Worm (Caenorhabditis elegans) whole organism, L2 larva: Measurements from ENCODE around the gene spp-31.

ENCODE experiments used
- C34F6.9 ChIP-seq: fragments of 150-350 bp; optimal IDR thresholded peaks from 2 replicates; lab custom pipeline; 2014; ENCODE audit warnings: missing biosample characterization, missing genetic modification characterization
- F13H6.1 ChIP-seq: sonication (generic microtip); optimal IDR thresholded peaks from 2 replicates; lab custom pipeline; 2016; ENCODE audit warnings: missing genetic modification characterization, missing compliant biosample characterization
- Y55F3AM.14 ChIP-seq: fragments of 200-800 bp; sonication (Bioruptor generic); optimal IDR thresholded peaks from 2 replicates; lab custom pipeline; 2018; ENCODE audit warnings: mild to moderate bottlenecking, missing genetic modification characterization, missing compliant biosample characterization
- ZK546.5 ChIP-seq: sonication (generic microtip); optimal IDR thresholded peaks from 2 replicates; lab custom pipeline; 2017; ENCODE audit warnings: missing biosample characterization, missing genetic modification characterization
- alr-1 ChIP-seq: fragments of 150-350 bp; optimal IDR thresholded peaks from 2 replicates; lab custom pipeline; 2014; ENCODE audit warnings: missing biosample characterization, missing genetic modification characterization
- aly-2 ChIP-seq: fragments of 150-350 bp; optimal IDR thresholded peaks from 2 replicates; lab custom pipeline; 2014; ENCODE audit warnings: missing biosample characterization, missing genetic modification characterization
- ama-1 ChIP-seq: fragments of 150-350 bp; optimal IDR thresholded peaks from 2 replicates; lab custom pipeline; 2018; ENCODE audit warnings: inconsistent platforms
- ceh-16 ChIP-seq: fragments of 150-350 bp; optimal IDR thresholded peaks from 2 replicates; lab custom pipeline; 2014; ENCODE audit warnings: missing biosample characterization, missing genetic modification characterization
- crh-2 ChIP-seq: sonication (generic microtip); optimal IDR thresholded peaks from 2 replicates; lab custom pipeline; 2017; ENCODE audit warnings: missing biosample characterization, missing genetic modification characterization
- dmd-4 ChIP-seq: sonication (generic microtip); optimal IDR thresholded peaks from 2 replicates; lab custom pipeline; 2017; ENCODE audit warnings: missing biosample characterization, missing genetic modification characterization
- egl-27 ChIP-seq: sonication (generic microtip); optimal IDR thresholded peaks from 3 replicates; lab custom pipeline; 2017; ENCODE audit warnings: missing biosample characterization, missing genetic modification reagents, missing genetic modification characterization
- elt-1 ChIP-seq: fragments of 150-350 bp; optimal IDR thresholded peaks from 2 replicates; lab custom pipeline; 2014; ENCODE audit warnings: missing biosample characterization, missing genetic modification characterization
- elt-3 ChIP-seq: sonication (generic microtip); optimal IDR thresholded peaks from 2 replicates; lab custom pipeline; 2017; ENCODE audit warnings: missing biosample characterization, missing genetic modification characterization
- fos-1 ChIP-seq: fragments of 150-350 bp; optimal IDR thresholded peaks from 2 replicates; lab custom pipeline; 2014; ENCODE audit warnings: missing biosample characterization, missing genetic modification characterization
- gmeb-1 ChIP-seq: fragments of 150-350 bp; optimal IDR thresholded peaks from 2 replicates; lab custom pipeline; 2014; ENCODE audit warnings: missing biosample characterization, missing genetic modification characterization
- lin-13 ChIP-seq: fragments of 150-350 bp; optimal IDR thresholded peaks from 2 replicates; lab custom pipeline; 2014; ENCODE audit warnings: missing biosample characterization, missing genetic modification reagents, missing genetic modification characterization
- lsy-2 ChIP-seq, 2 experiments: fragments of 150-350 bp in 1 of 2; sonication (generic microtip) in 1 of 2; optimal IDR thresholded peaks; 2 replicates each; lab custom pipeline; 2014 to 2017; ENCODE audit warnings: missing biosample characterization in 2 of 2, missing genetic modification characterization in 2 of 2
- mab-5 ChIP-seq: fragments of 150-350 bp; optimal IDR thresholded peaks from 2 replicates; lab custom pipeline; 2014; ENCODE audit warnings: missing biosample characterization, missing genetic modification characterization
- mbf-1 ChIP-seq: sonication (generic microtip); optimal IDR thresholded peaks from 2 replicates; lab custom pipeline; 2017; ENCODE audit warnings: missing biosample characterization, missing genetic modification characterization
- mdl-1 ChIP-seq, 2 experiments: fragments of 150-350 bp in 1 of 2; sonication (generic microtip) in 1 of 2; optimal IDR thresholded peaks; 2 replicates each; lab custom pipeline; 2017; ENCODE audit warnings: missing biosample characterization in 2 of 2, missing genetic modification characterization in 2 of 2
- nhr-10 ChIP-seq: sonication (generic microtip); optimal IDR thresholded peaks from 2 replicates; lab custom pipeline; 2017; ENCODE audit warnings: missing biosample characterization, missing genetic modification characterization
- nhr-11 ChIP-seq: fragments of 150-350 bp; optimal IDR thresholded peaks from 2 replicates; lab custom pipeline; 2014; ENCODE audit warnings: missing biosample characterization, missing genetic modification characterization
- nhr-12 ChIP-seq: fragments of 150-350 bp; optimal IDR thresholded peaks from 2 replicates; lab custom pipeline; 2014; ENCODE audit warnings: missing biosample characterization, missing genetic modification characterization
- nhr-129 ChIP-seq: fragments of 150-350 bp; optimal IDR thresholded peaks from 2 replicates; lab custom pipeline; 2014; ENCODE audit warnings: missing biosample characterization, missing genetic modification characterization
- nhr-21 ChIP-seq: fragments of 150-350 bp; optimal IDR thresholded peaks from 2 replicates; lab custom pipeline; 2014; ENCODE audit warnings: missing biosample characterization, missing genetic modification characterization
- nhr-23 ChIP-seq: fragments of 150-350 bp; optimal IDR thresholded peaks from 2 replicates; lab custom pipeline; 2014; ENCODE audit warnings: missing biosample characterization, missing genetic modification reagents, missing genetic modification characterization
- nhr-237 ChIP-seq: fragments of 150-350 bp; optimal IDR thresholded peaks from 2 replicates; lab custom pipeline; 2014; ENCODE audit warnings: missing biosample characterization, missing genetic modification characterization
- nhr-25 ChIP-seq: fragments of 150-350 bp; sonication (generic microtip); optimal IDR thresholded peaks from 3 replicates; lab custom pipeline; 2014; ENCODE audit warnings: missing biosample characterization, missing genetic modification characterization
- nhr-6 ChIP-seq: fragments of 150-350 bp; optimal IDR thresholded peaks from 2 replicates; lab custom pipeline; 2014; ENCODE audit warnings: missing biosample characterization, missing genetic modification characterization
- nhr-77 ChIP-seq: fragments of 150-350 bp; optimal IDR thresholded peaks from 2 replicates; lab custom pipeline; 2014; ENCODE audit warnings: missing biosample characterization, missing genetic modification characterization
- peb-1 ChIP-seq: fragments of 150-350 bp; optimal IDR thresholded peaks from 2 replicates; lab custom pipeline; 2014; ENCODE audit warnings: missing biosample characterization, missing genetic modification characterization
- sem-4 ChIP-seq: fragments of 150-350 bp; optimal IDR thresholded peaks from 2 replicates; lab custom pipeline; 2014; ENCODE audit warnings: missing biosample characterization, missing genetic modification reagents, missing genetic modification characterization
- sma-3 ChIP-seq: sonication (generic microtip); optimal IDR thresholded peaks from 2 replicates; lab custom pipeline; 2016; ENCODE audit warnings: missing genetic modification reagents, missing genetic modification characterization, missing compliant biosample characterization
- sma-9 ChIP-seq, 2 experiments: fragments of 150-350 bp in 1 of 2; sonication (generic microtip) in 1 of 2; optimal IDR thresholded peaks; 2 replicates each; lab custom pipeline; 2014 to 2016; ENCODE audit warnings: missing genetic modification characterization in 2 of 2, mild to moderate bottlenecking in 1 of 2, missing biosample characterization in 1 of 2, missing compliant biosample characterization in 1 of 2, missing genetic modification reagents in 1 of 2, moderate library complexity in 1 of 2
- unc-39 ChIP-seq: fragments of 150-350 bp; optimal IDR thresholded peaks from 2 replicates; lab custom pipeline; 2014; ENCODE audit warnings: missing biosample characterization, missing genetic modification characterization
- unc-55 ChIP-seq: fragments of 150-350 bp; sonication (generic microtip); optimal IDR thresholded peaks from 3 replicates; lab custom pipeline; 2014; ENCODE audit warnings: missing biosample characterization, missing genetic modification reagents, missing genetic modification characterization
- unc-62 ChIP-seq: fragments of 150-350 bp; optimal IDR thresholded peaks from 2 replicates; lab custom pipeline; 2014; ENCODE audit warnings: missing biosample characterization, missing genetic modification reagents, missing genetic modification characterization
- zag-1 ChIP-seq: fragments of 150-350 bp; optimal IDR thresholded peaks from 2 replicates; lab custom pipeline; 2014; ENCODE audit warnings: missing biosample characterization, missing genetic modification characterization
- ztf-11 ChIP-seq: sonication (generic microtip); optimal IDR thresholded peaks from 2 replicates; lab custom pipeline; 2017; ENCODE audit warnings: missing biosample characterization, missing genetic modification characterization
- ztf-4 ChIP-seq: fragments of 150-350 bp; optimal IDR thresholded peaks from 2 replicates; lab custom pipeline; 2014; ENCODE audit warnings: missing biosample characterization, missing genetic modification characterization

The spp-31 gene

ce11 chrIV:1430261-1430660 lies 23.9 kb downstream of the spp-31 start, which contains the start of gene Y77E11A.23:
TSS of gene Y77E11A.23 (minus strand) at chrIV:1430367.
- TF ChIP-seq sma-3 (GFP tag; lab: Kevin White, UChicago) = no peak
- TF ChIP-seq elt-3 = no peak
- TF ChIP-seq gmeb-1 = no peak
- TF ChIP-seq egl-27 (tag; lab: Kevin White, UChicago) = no peak
- no peak for TF ChIP-seq ceh-16 (tag; lab: Kevin White, UChicago)
- TF ChIP-seq lsy-2 (tag; optimal IDR thresholded peaks at IDR 0.05; lab: Kevin White, UChicago) = no peak
- TF ChIP-seq ztf-11 (tag; lab: Kevin White, UChicago) = no peak
- no peak for TF ChIP-seq nhr-12 (tag; lab: Kevin White, UChicago)
- TF ChIP-seq aly-2 (tag; lab: Kevin White, UChicago) = no peak
- TF ChIP-seq unc-55 = no peak
- no peak for TF ChIP-seq alr-1

- TF ChIP-seq C34F6.9 (tag; lab: Kevin White, UChicago) (no peak), ama-1 (lab: Kevin White, UChicago) (no peak), elt-3 (no peak), ZK546.5 (no peak)
These were observed 27.6 kb downstream of the spp-31 start for ce11 chrIV:1433978-1434377.

ce11 chrIV:1434554-1435089 lies 28.3 kb downstream of the spp-31 start, which contains the start of gene clp-6:
TSS of gene clp-6 (minus strand) at chrIV:1435039.
- TF ChIP-seq elt-3 = no peak
- no peak for TF ChIP-seq zag-1 (tag; lab: Kevin White, UChicago)
- no peak for TF ChIP-seq nhr-77 (tag; lab: Kevin White, UChicago)
- no peak for TF ChIP-seq crh-2 (tag; lab: Kevin White, UChicago)
- no peak for TF ChIP-seq unc-55

ce11 chrIV:1435159-1435558 lies 28.8 kb downstream of the spp-31 start:
- TF ChIP-seq nhr-77 (tag; lab: Kevin White, UChicago) (no peak), nhr-129 (tag; lab: Kevin White, UChicago) (no peak), egl-27 (tag; lab: Kevin White, UChicago) (no peak), unc-39 (tag; lab: Kevin White, UChicago) (no peak), unc-62 (GFP tag; lab: Kevin White, UChicago) (no peak), mbf-1 (tag; lab: Kevin White, UChicago) (no peak), nhr-21 (tag; lab: Kevin White, UChicago) (no peak), crh-2 (tag; lab: Kevin White, UChicago) (no peak), lin-13 (GFP tag; lab: Kevin White, UChicago) (no peak), mdl-1 (tag; optimal IDR thresholded peaks at IDR 0.05; lab: Kevin White, UChicago) (no peak), C34F6.9 (tag; lab: Kevin White, UChicago) (no peak), Y55F3AM.14 (GFP tag; lab: Kevin White, UChicago) (no peak), ceh-16 (tag; lab: Kevin White, UChicago) (no peak), alr-1 (no peak), nhr-11 (no peak), ztf-4 (tag; lab: Kevin White, UChicago) (no peak), nhr-25 (tag; lab: Kevin White, UChicago) (no peak), dmd-4 (tag; lab: Kevin White, UChicago) (no peak), nhr-23 (no peak), lsy-2 (tag; optimal IDR thresholded peaks at IDR 0.05; lab: Kevin White, UChicago) (no peak)
- TF ChIP-seq, all 48 proteins: peak for 0

- TF ChIP-seq sma-3 (GFP tag; lab: Kevin White, UChicago) (no peak), ztf-11 (tag; lab: Kevin White, UChicago) (no peak), F13H6.1 (no peak), ama-1 (lab: Kevin White, UChicago) (no peak), nhr-25 (tag; lab: Kevin White, UChicago) (no peak), ZK546.5 (no peak), mbf-1 (tag; lab: Kevin White, UChicago) (no peak), fos-1 (tag; lab: Kevin White, UChicago) (no peak)
These were observed 31.3 kb downstream of the spp-31 start for ce11 chrIV:1437625-1438024.

- no peak for TF ChIP-seq nhr-23
- TF ChIP-seq unc-62 (GFP tag; lab: Kevin White, UChicago) = no peak
- no peak for TF ChIP-seq C34F6.9 (tag; lab: Kevin White, UChicago)
- no peak for TF ChIP-seq mab-5 (tag; lab: Kevin White, UChicago)
- TF ChIP-seq F13H6.1 = no peak
- TF ChIP-seq elt-1 (tag; lab: Kevin White, UChicago) = no peak
- no peak for TF ChIP-seq sem-4
- TF ChIP-seq unc-55 = no peak
- no peak for TF ChIP-seq ZK546.5
- no peak for TF ChIP-seq elt-3
- TF ChIP-seq nhr-6 (tag; lab: Kevin White, UChicago) = no peak
- no peak for TF ChIP-seq aly-2 (tag; lab: Kevin White, UChicago)
- no peak for TF ChIP-seq nhr-10 (tag; lab: Kevin White, UChicago)
- no peak for TF ChIP-seq nhr-237 (tag; lab: Kevin White, UChicago)
- no peak for TF ChIP-seq nhr-25 (tag; lab: Kevin White, UChicago)
- no peak for TF ChIP-seq sma-9 (GFP tag; optimal IDR thresholded peaks at IDR 0.05; lab: Kevin White, UChicago)
- TF ChIP-seq sma-9 (tag; optimal IDR thresholded peaks at IDR 0.05; lab: Kevin White, UChicago) = no peak
- no peak for TF ChIP-seq fos-1 (tag; lab: Kevin White, UChicago)
- no peak for TF ChIP-seq peb-1 (tag; lab: Kevin White, UChicago)
- no peak for TF ChIP-seq sma-3 (GFP tag; lab: Kevin White, UChicago)
These were observed 37.1 kb downstream of the spp-31 start for ce11 chrIV:1443514-1443913.
